Fruit fly (Drosophila melanogaster) whole organism, embryonic: ENCODE results near the gene CG31224.

Experiments
- ATbp ChIP-seq: fragments of 200-800 bp; sonication (Bioruptor generic); optimal IDR thresholded peaks from 2 replicates; lab custom pipeline; 2017; ENCODE audit warnings: missing biosample characterization, mild to moderate bottlenecking, missing genetic modification characterization, missing genetic modification reagents
- Abd-B ChIP-seq: fragments of 200-800 bp; sonication (Bioruptor generic); optimal IDR thresholded peaks from 2 replicates; lab custom pipeline; 2018; ENCODE audit warnings: missing biosample characterization, mild to moderate bottlenecking, missing genetic modification characterization, moderate library complexity
- BtbVII ChIP-seq: fragments of 200-800 bp; sonication (Bioruptor generic); optimal IDR thresholded peaks from 3 replicates; lab custom pipeline; 2017; ENCODE audit warnings: missing biosample characterization, mild to moderate bottlenecking, missing genetic modification characterization
- CG10366 ChIP-seq: fragments of 200-800 bp; sonication (Bioruptor generic); IDR thresholded peaks from 2 replicates; pipeline ENCODE4 v1.3.6; 2022; ENCODE audit warnings: missing biosample characterization, missing genetic modification characterization
- CG10654 ChIP-seq: fragments of 200-800 bp; sonication (Bioruptor generic); optimal IDR thresholded peaks from 2 replicates; lab custom pipeline; 2016; ENCODE audit warnings: missing biosample characterization, missing genetic modification characterization
- CG10959 ChIP-seq: fragments of 200-800 bp; sonication (Bioruptor generic); IDR thresholded peaks from 2 replicates; pipeline ENCODE4 v1.3.6; 2022; ENCODE audit warnings: missing biosample characterization, missing genetic modification characterization
- CG11723 ChIP-seq: fragments of 200-800 bp; sonication (Bioruptor generic); optimal IDR thresholded peaks from 2 replicates; lab custom pipeline; 2017; ENCODE audit warnings: missing biosample characterization, mild to moderate bottlenecking, missing genetic modification characterization
- CG12104 ChIP-seq: fragments of 200-800 bp; sonication (Bioruptor generic); optimal IDR thresholded peaks from 3 replicates; lab custom pipeline; 2016; ENCODE audit warnings: missing biosample characterization, missing genetic modification characterization
- CG12942 ChIP-seq: fragments of 200-800 bp; sonication (Bioruptor generic); optimal IDR thresholded peaks from 3 replicates; lab custom pipeline; 2016; ENCODE audit warnings: missing biosample characterization, missing genetic modification characterization
- CG13123 ChIP-seq: fragments of 200-800 bp; sonication (Bioruptor generic); optimal IDR thresholded peaks from 2 replicates; lab custom pipeline; 2016; ENCODE audit warnings: missing biosample characterization, missing genetic modification characterization
- CG14860 ChIP-seq: fragments of 200-800 bp; sonication (Bioruptor generic); IDR thresholded peaks from 3 replicates; pipeline ENCODE4 v1.3.6; 2022; ENCODE audit warnings: missing biosample characterization, missing genetic modification characterization; ENCODE audit not compliant: partially characterized antibody
- CG18764 ChIP-seq: fragments of 200-800 bp; sonication (Bioruptor generic); optimal IDR thresholded peaks from 3 replicates; lab custom pipeline; 2016; ENCODE audit warnings: missing biosample characterization, missing genetic modification characterization
- CG2120 ChIP-seq: fragments of 200-800 bp; sonication (Bioruptor generic); optimal IDR thresholded peaks from 3 replicates; lab custom pipeline; 2016; ENCODE audit warnings: missing biosample characterization, missing genetic modification characterization
- CG2202 ChIP-seq: fragments of 200-800 bp; sonication (Bioruptor generic); optimal IDR thresholded peaks from 2 replicates; lab custom pipeline; 2018; ENCODE audit warnings: missing biosample characterization, mild to moderate bottlenecking, missing genetic modification characterization
- CG2712 ChIP-seq: fragments of 200-800 bp; optimal IDR thresholded peaks from 3 replicates; lab custom pipeline; 2019; ENCODE audit warnings: missing biosample characterization, mild to moderate bottlenecking, missing genetic modification characterization, moderate library complexity
- CG33213 ChIP-seq: fragments of 200-800 bp; sonication (Bioruptor generic); optimal IDR thresholded peaks from 3 replicates; lab custom pipeline; 2016; ENCODE audit warnings: missing biosample characterization, missing genetic modification characterization
- CG3407 ChIP-seq: fragments of 200-800 bp; sonication (Bioruptor generic); optimal IDR thresholded peaks from 2 replicates; lab custom pipeline; 2018; ENCODE audit warnings: missing biosample characterization, mild to moderate bottlenecking, missing genetic modification characterization
- CG7271 ChIP-seq: fragments of 200-800 bp; sonication (Bioruptor generic); optimal IDR thresholded peaks from 2 replicates; lab custom pipeline; 2018; ENCODE audit warnings: missing biosample characterization, mild to moderate bottlenecking, missing genetic modification characterization, moderate library complexity
- CG8944 ChIP-seq: fragments of 200-800 bp; sonication (Bioruptor generic); optimal IDR thresholded peaks from 3 replicates; lab custom pipeline; 2016; ENCODE audit warnings: missing biosample characterization, missing genetic modification characterization
- CG9727 ChIP-seq: fragments of 200-800 bp; sonication (Bioruptor generic); optimal IDR thresholded peaks from 3 replicates; lab custom pipeline; 2017; ENCODE audit warnings: missing biosample characterization, mild to moderate bottlenecking, missing genetic modification characterization
- Dek ChIP-seq: fragments of 200-800 bp; sonication (Bioruptor generic); optimal IDR thresholded peaks from 3 replicates; lab custom pipeline; 2019; ENCODE audit warnings: missing biosample characterization, mild to moderate bottlenecking, missing genetic modification characterization, moderate library complexity
- E2f2 ChIP-seq: fragments of 200-800 bp; sonication (Bioruptor generic); IDR thresholded peaks from 2 replicates; pipeline ENCODE4 v1.3.6; 2022; ENCODE audit warnings: missing biosample characterization, missing genetic modification characterization
- HLH54F ChIP-seq: fragments of 200-800 bp; sonication (Bioruptor generic); optimal IDR thresholded peaks from 3 replicates; lab custom pipeline; 2016; ENCODE audit warnings: missing biosample characterization, missing genetic modification characterization
- Hey ChIP-seq: fragments of 200-800 bp; sonication (Bioruptor generic); optimal IDR thresholded peaks from 3 replicates; lab custom pipeline; 2018; ENCODE audit warnings: missing biosample characterization, mild to moderate bottlenecking, missing genetic modification characterization
- Hmr ChIP-seq: fragments of 200-800 bp; sonication (Bioruptor generic); optimal IDR thresholded peaks from 3 replicates; lab custom pipeline; 2017; ENCODE audit warnings: mild to moderate bottlenecking, missing biosample characterization, missing genetic modification reagents, missing genetic modification characterization
- Jarid2 ChIP-seq: fragments of 200-800 bp; sonication (Bioruptor generic); optimal IDR thresholded peaks from 3 replicates; lab custom pipeline; 2017; ENCODE audit warnings: mild to moderate bottlenecking, missing biosample characterization, missing genetic modification reagents, missing genetic modification characterization
- Lhr ChIP-seq: fragments of 200-800 bp; sonication (Bioruptor generic); optimal IDR thresholded peaks from 3 replicates; lab custom pipeline; 2017; ENCODE audit warnings: mild to moderate bottlenecking, missing biosample characterization, missing genetic modification reagents, missing genetic modification characterization
- Mes4 ChIP-seq: fragments of 200-800 bp; sonication (Bioruptor generic); optimal IDR thresholded peaks from 2 replicates; lab custom pipeline; 2016; ENCODE audit warnings: missing biosample characterization, missing genetic modification characterization
- NfI ChIP-seq: fragments of 200-800 bp; sonication (Bioruptor generic); optimal IDR thresholded peaks from 3 replicates; lab custom pipeline; 2018; ENCODE audit warnings: missing biosample characterization, mild to moderate bottlenecking, missing genetic modification characterization, moderate library complexity
- Ptx1 ChIP-seq: fragments of 200-800 bp; sonication (Bioruptor generic); IDR thresholded peaks from 2 replicates; pipeline ENCODE4 v1.3.6; 2022; ENCODE audit warnings: missing biosample characterization, missing genetic modification characterization
- Side ChIP-seq: fragments of 200-800 bp; sonication (Bioruptor generic); optimal IDR thresholded peaks from 2 replicates; lab custom pipeline; 2016; ENCODE audit warnings: missing biosample characterization, missing genetic modification characterization
- Sry-β ChIP-seq: fragments of 200-800 bp; sonication (Bioruptor generic); optimal IDR thresholded peaks from 2 replicates; lab custom pipeline; 2018; ENCODE audit warnings: missing biosample characterization, mild to moderate bottlenecking, missing genetic modification characterization, moderate library complexity
- TFAM ChIP-seq: fragments of 200-800 bp; sonication (Bioruptor generic); optimal IDR thresholded peaks from 2 replicates; lab custom pipeline; 2017; ENCODE audit warnings: missing biosample characterization, missing genetic modification characterization, inconsistent platforms
- ara ChIP-seq: fragments of 200-800 bp; sonication (Bioruptor generic); IDR thresholded peaks from 2 replicates; pipeline ENCODE4 v1.3.6; 2022; ENCODE audit warnings: missing biosample characterization, missing genetic modification characterization
- bab2 ChIP-seq: fragments of 200-800 bp; sonication (Bioruptor generic); optimal IDR thresholded peaks from 2 replicates; lab custom pipeline; 2016; ENCODE audit warnings: missing biosample characterization, missing genetic modification characterization
- bigmax ChIP-seq: fragments of 200-800 bp; sonication (Bioruptor generic); optimal IDR thresholded peaks from 2 replicates; lab custom pipeline; 2018; ENCODE audit warnings: missing biosample characterization, mild to moderate bottlenecking, missing genetic modification characterization
- cas ChIP-seq: fragments of 200-800 bp; sonication (Bioruptor generic); IDR thresholded peaks from 2 replicates; pipeline ENCODE4 v1.3.6; 2022; ENCODE audit warnings: missing biosample characterization, missing genetic modification characterization
- chn ChIP-seq: fragments of 200-800 bp; sonication (Bioruptor generic); optimal IDR thresholded peaks from 2 replicates; lab custom pipeline; 2016; ENCODE audit warnings: missing biosample characterization, missing genetic modification characterization
- da ChIP-seq: fragments of 200-800 bp; sonication (Bioruptor generic); optimal IDR thresholded peaks from 2 replicates; lab custom pipeline; 2016; ENCODE audit warnings: missing biosample characterization, missing genetic modification characterization
- esg ChIP-seq: fragments of 200-800 bp; sonication (Bioruptor generic); conservative IDR thresholded peaks from 2 replicates; pipeline ENCODE4 v1.3.6; 2022; ENCODE audit warnings: missing biosample characterization, missing genetic modification characterization
- ftz-f1 ChIP-seq: fragments of 200-800 bp; sonication (Bioruptor generic); optimal IDR thresholded peaks from 2 replicates; lab custom pipeline; 2016; ENCODE audit warnings: missing biosample characterization, missing genetic modification characterization
- insv ChIP-seq, 2 experiments: fragments of 200-800 bp; sonication (Bioruptor generic); optimal IDR thresholded peaks; 3 replicates each; lab custom pipeline; 2016 to 2018; ENCODE audit warnings: missing biosample characterization in 2 of 2, missing genetic modification characterization in 2 of 2
- jing ChIP-seq: fragments of 200-800 bp; sonication (Bioruptor generic); optimal IDR thresholded peaks from 2 replicates; lab custom pipeline; 2018; ENCODE audit warnings: missing biosample characterization, mild to moderate bottlenecking, missing genetic modification characterization
- klu ChIP-seq: fragments of 200-800 bp; sonication (Bioruptor generic); IDR thresholded peaks from 2 replicates; pipeline ENCODE4 v1.3.6; 2022; ENCODE audit warnings: missing biosample characterization, missing genetic modification characterization
- lov ChIP-seq, 2 experiments: fragments of 200-800 bp in 1 of 2; fragments of >200 bp in 1 of 2; sonication (Bioruptor generic) in 1 of 2; IDR thresholded peaks in 1 of 2; optimal IDR thresholded peaks in 1 of 2; 2 replicates in 1 of 2; 3 replicates in 1 of 2; pipeline versions ENCODE4 v1.3.6 to Lab custom; 2017 to 2022; ENCODE audit warnings: missing biosample characterization in 1 of 2, missing genetic modification characterization in 1 of 2
- pfk ChIP-seq: fragments of 200-800 bp; sonication (Bioruptor generic); optimal IDR thresholded peaks from 2 replicates; lab custom pipeline; 2018; ENCODE audit warnings: missing biosample characterization, mild to moderate bottlenecking, missing genetic modification characterization, moderate library complexity
- pum ChIP-seq: fragments of 200-800 bp; sonication (Bioruptor generic); optimal IDR thresholded peaks from 2 replicates; lab custom pipeline; 2016; ENCODE audit warnings: missing biosample characterization, missing genetic modification characterization
- sug ChIP-seq: fragments of 200-800 bp; optimal IDR thresholded peaks from 2 replicates; lab custom pipeline; 2019; ENCODE audit warnings: missing biosample characterization, mild to moderate bottlenecking, missing genetic modification characterization, moderate library complexity
- tgo ChIP-seq: fragments of 200-800 bp; sonication (Bioruptor generic); IDR thresholded peaks from 3 replicates; pipeline ENCODE4 v1.3.6; 2022; ENCODE audit warnings: missing biosample characterization, missing genetic modification characterization
- usp ChIP-seq: fragments of >200 bp; optimal IDR thresholded peaks from 2 replicates; lab custom pipeline; 2017; ENCODE audit warnings: missing biosample characterization, missing genetic modification characterization
- wek ChIP-seq: fragments of 200-800 bp; sonication (Bioruptor generic); optimal IDR thresholded peaks from 3 replicates; lab custom pipeline; 2018; ENCODE audit warnings: missing biosample characterization, mild to moderate bottlenecking, missing genetic modification characterization, moderate library complexity
- z ChIP-seq: fragments of 200-800 bp; sonication (Bioruptor generic); IDR thresholded peaks from 3 replicates; pipeline ENCODE4 v1.3.6; 2022; ENCODE audit warnings: missing biosample characterization, missing genetic modification characterization

CG31224 gene

DNA sequence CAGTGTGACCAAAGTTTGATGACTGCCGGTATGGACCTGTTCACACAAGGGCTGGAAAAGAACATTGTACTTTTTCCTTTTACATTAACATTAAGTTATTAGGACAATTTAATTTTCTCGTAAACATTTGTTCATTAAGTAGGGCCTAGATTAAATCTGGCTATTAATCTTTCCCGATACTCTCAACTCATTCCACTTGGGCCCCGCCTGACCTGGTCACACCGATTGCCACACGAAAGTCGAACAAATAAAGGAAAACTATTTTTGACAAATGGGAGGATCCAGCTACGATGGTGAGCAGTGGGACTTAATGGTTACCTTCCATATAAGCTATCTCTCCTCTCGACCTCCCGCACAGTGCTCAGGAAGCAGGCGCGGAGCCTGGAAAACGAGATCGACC is 4.4 kb upstream of the CG31224 start, which contains the start of the genes Cpsf73 and Gos28 (continued):
- TF ChIP-seq HLH54F (GFP tag; lab: Kevin White, UChicago) (peak; percentile 53), lov (optimal IDR thresholded peaks at IDR 0.05; lab: Kevin White, UChicago) (no peak), lov (GFP tag; IDR thresholded peaks at IDR 0.05; lab: Robert Waterston, UW) (no peak), Hmr (GFP tag; lab: Kevin White, UChicago) (no peak), CG11723 (no peak), pfk (GFP tag; lab: Kevin White, UChicago) (no peak), usp (GFP tag; lab: Kevin White, UChicago) (no peak), CG2120 (GFP tag; lab: Kevin White, UChicago) (peak; percentile 37), Mes4 (GFP tag; lab: Kevin White, UChicago) (peak; percentile 14), tgo (GFP tag; lab: Robert Waterston, UW) (no peak), CG3407 (no peak), insv (GFP tag; optimal IDR thresholded peaks at IDR 0.05; lab: Kevin White, UChicago) (no peak), Sry-β (no peak), wek (GFP tag; lab: Kevin White, UChicago) (no peak), Lhr (GFP tag; lab: Kevin White, UChicago) (peak; percentile 22), Jarid2 (no peak), NfI (GFP tag; lab: Kevin White, UChicago) (peak; percentile 6), CG2712 (peak; percentile 52), TFAM (no peak), jing (GFP tag; lab: Kevin White, UChicago) (no peak), CG2202 (tag; lab: Kevin White, UChicago) (no peak), CG9727 (GFP tag; lab: Kevin White, UChicago) (no peak), sug (tag; lab: Kevin White, UChicago) (no peak), ftz-f1 (GFP tag; lab: Kevin White, UChicago) (no peak), cas (GFP tag; lab: Robert Waterston, UW) (no peak), klu (GFP tag; lab: Robert Waterston, UW) (no peak), chn (GFP tag; lab: Kevin White, UChicago) (no peak), CG10654 (GFP tag; lab: Kevin White, UChicago) (no peak), Dek (no peak), esg (GFP tag; lab: Robert Waterston, UW) (no peak), pum (GFP tag; lab: Kevin White, UChicago) (peak; percentile 38), CG7271 (peak; percentile 1), CG12942 (GFP tag; lab: Kevin White, UChicago) (no peak), ara (GFP tag; lab: Robert Waterston, UW) (0 out of 2 replicates have a peak, but pooled peaks have one; percentile 32), Hey (tag; lab: Kevin White, UChicago) (no peak), z (GFP tag; lab: Robert Waterston, UW) (no peak), CG14860 (GFP tag; lab: Robert Waterston, UW) (no peak), CG12104 (GFP tag; lab: Kevin White, UChicago) (no peak), CG10959 (GFP tag; lab: Robert Waterston, UW) (no peak), Side (GFP tag; lab: Kevin White, UChicago) (no peak), da (no peak), ATbp (GFP tag; lab: Kevin White, UChicago) (no peak), Abd-B (GFP tag; lab: Kevin White, UChicago) (no peak), bab2 (GFP tag; lab: Kevin White, UChicago) (no peak), bigmax (GFP tag; lab: Kevin White, UChicago) (no peak), BtbVII (no peak), CG13123 (GFP tag; lab: Kevin White, UChicago) (no peak), CG8944 (GFP tag; lab: Kevin White, UChicago) (peak; percentile 18), E2f2 (GFP tag; lab: Robert Waterston, UW) (peak; percentile 44; the same call in 1 of the 2 replicates), CG33213 (GFP tag; lab: Kevin White, UChicago) (peak; percentile 40), CG18764 (GFP tag; lab: Kevin White, UChicago) (no peak), CG10366 (GFP tag; lab: Robert Waterston, UW) (no peak), Ptx1 (GFP tag; lab: Robert Waterston, UW) (no peak)
